Worm (Caenorhabditis elegans): ENCODE measurements around the gene B0393.7.

DNA sequence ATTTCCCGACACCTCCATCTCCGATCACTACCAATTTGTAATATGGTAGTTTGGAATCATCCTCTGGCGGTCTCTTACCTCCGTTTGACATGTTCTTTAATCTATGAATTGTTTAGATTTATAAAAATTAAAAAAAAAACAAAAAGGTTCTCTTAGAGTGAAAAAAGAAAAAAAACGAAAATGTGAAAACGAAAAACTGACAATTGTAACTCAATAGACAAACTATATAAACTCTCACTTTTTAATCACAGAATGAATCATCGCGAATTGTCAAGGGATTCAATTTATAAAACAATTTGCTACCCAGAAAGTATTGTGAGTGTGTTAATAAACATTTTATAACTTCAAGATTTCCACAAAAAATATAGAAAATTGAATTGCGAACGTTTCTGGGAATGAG lies 37.9 kb downstream of the B0393.7 start, which contains the start of gene ras-2:
- TF ChIP-seq madf-2 (tag; optimal IDR thresholded peaks at IDR 0.05) (no peak), hlh-15 (tag; optimal IDR thresholded peaks at IDR 0.05) (no peak), elt-2 (tag; optimal IDR thresholded peaks at IDR 0.05) (no peak), fkh-10 (GFP tag; optimal IDR thresholded peaks at IDR 0.05) (no peak)

Measured in whole organism, late embryonic.